Fruit fly (Drosophila melanogaster) whole organism, prepupa: Measurements from ENCODE around the gene CG10761.

ENCODE experiments used
- Blimp-1 ChIP-seq: fragments of 200-800 bp; sonication (Bioruptor generic); optimal IDR thresholded peaks from 3 replicates; lab custom pipeline; 2017; ENCODE audit warnings: missing biosample characterization, missing genetic modification characterization, mild to moderate bottlenecking, moderate library complexity, missing genetic modification reagents
- CG10669 ChIP-seq: fragments of 200-800 bp; sonication (Bioruptor generic); optimal IDR thresholded peaks from 3 replicates; lab custom pipeline; 2018; ENCODE audit warnings: missing biosample characterization, mild to moderate bottlenecking, missing genetic modification characterization, moderate library complexity
- CG11294 ChIP-seq: fragments of 200-800 bp; sonication (Bioruptor generic); IDR thresholded peaks from 2 replicates; pipeline ENCODE4 v1.3.6; 2022; ENCODE audit warnings: missing biosample characterization, missing genetic modification characterization
- CG11762 ChIP-seq: fragments of 200-800 bp; sonication (Bioruptor generic); optimal IDR thresholded peaks from 3 replicates; lab custom pipeline; 2016; ENCODE audit warnings: missing biosample characterization, missing genetic modification characterization; ENCODE audit not compliant: insufficient read depth
- CG15336 ChIP-seq: fragments of 200-800 bp; sonication (Bioruptor generic); IDR thresholded peaks from 2 replicates; pipeline ENCODE4 v1.3.6; 2022; ENCODE audit warnings: missing biosample characterization, missing genetic modification characterization
- CG3032 ChIP-seq: fragments of 200-800 bp; optimal IDR thresholded peaks from 2 replicates; lab custom pipeline; 2019; ENCODE audit warnings: missing biosample characterization, mild to moderate bottlenecking, missing genetic modification characterization, moderate library complexity
- CG31627 ChIP-seq: fragments of 200-800 bp; sonication (Bioruptor generic); optimal IDR thresholded peaks from 3 replicates; lab custom pipeline; 2016; ENCODE audit warnings: missing biosample characterization, missing genetic modification characterization
- CG32006 ChIP-seq: fragments of 200-800 bp; sonication (Bioruptor generic); optimal IDR thresholded peaks from 3 replicates; lab custom pipeline; 2017; ENCODE audit warnings: missing biosample characterization, mild to moderate bottlenecking, missing genetic modification characterization
- CG3919 ChIP-seq: fragments of 200-800 bp; sonication (Bioruptor generic); optimal IDR thresholded peaks from 3 replicates; lab custom pipeline; 2016; ENCODE audit warnings: missing biosample characterization, missing genetic modification characterization
- CG4318 ChIP-seq: fragments of 200-800 bp; sonication (Bioruptor generic); optimal IDR thresholded peaks from 3 replicates; lab custom pipeline; 2017; ENCODE audit warnings: missing biosample characterization, mild to moderate bottlenecking, missing genetic modification characterization
- CG6276 ChIP-seq: fragments of 200-800 bp; sonication (Bioruptor generic); optimal IDR thresholded peaks from 2 replicates; lab custom pipeline; 2017; ENCODE audit warnings: missing biosample characterization, mild to moderate bottlenecking, missing genetic modification characterization
- CG6808 ChIP-seq: fragments of 200-800 bp; sonication (Bioruptor generic); optimal IDR thresholded peaks from 3 replicates; lab custom pipeline; 2017; ENCODE audit warnings: missing biosample characterization, missing genetic modification characterization, mild to moderate bottlenecking, moderate library complexity, missing genetic modification reagents
- CG7368 ChIP-seq: fragments of 200-800 bp; sonication (Bioruptor generic); optimal IDR thresholded peaks from 3 replicates; lab custom pipeline; 2016; ENCODE audit warnings: missing biosample characterization, missing genetic modification characterization
- CG8119 ChIP-seq: fragments of 200-800 bp; sonication (Bioruptor generic); IDR thresholded peaks from 3 replicates; pipeline ENCODE4 v1.3.6; 2022; ENCODE audit warnings: missing biosample characterization, missing genetic modification characterization
- CG9139 ChIP-seq: fragments of 200-800 bp; sonication (Bioruptor generic); optimal IDR thresholded peaks from 3 replicates; lab custom pipeline; 2017; ENCODE audit warnings: missing biosample characterization, mild to moderate bottlenecking, missing genetic modification characterization
- Eip75B ChIP-seq: fragments of 200-800 bp; sonication (Bioruptor generic); optimal IDR thresholded peaks from 3 replicates; lab custom pipeline; 2016; ENCODE audit warnings: missing biosample characterization, missing genetic modification characterization
- Eip78C ChIP-seq: fragments of 200-800 bp; sonication (Bioruptor generic); peaks from one replicate; lab custom pipeline; 2016; ENCODE audit warnings: missing biosample characterization, missing genetic modification characterization
- Eip93F ChIP-seq: fragments of 200-800 bp; sonication (Bioruptor generic); optimal IDR thresholded peaks from 2 replicates; lab custom pipeline; 2016; ENCODE audit warnings: missing biosample characterization, mild to moderate bottlenecking, missing genetic modification characterization
- Ets21C ChIP-seq: fragments of 200-800 bp; sonication (Bioruptor generic); optimal IDR thresholded peaks from 3 replicates; lab custom pipeline; 2016; ENCODE audit warnings: missing biosample characterization, missing genetic modification characterization
- Ets96B ChIP-seq: fragments of 200-800 bp; optimal IDR thresholded peaks from 2 replicates; lab custom pipeline; 2019; ENCODE audit warnings: missing biosample characterization, mild to moderate bottlenecking, missing genetic modification characterization, moderate library complexity
- Gug ChIP-seq: fragments of 200-800 bp; sonication (Bioruptor generic); IDR thresholded peaks from 2 replicates; pipeline ENCODE4 v1.3.6; 2022; ENCODE audit warnings: missing biosample characterization, missing genetic modification characterization
- Hr38 ChIP-seq: sonication (Bioruptor generic); optimal IDR thresholded peaks from 2 replicates; lab custom pipeline; 2016; ENCODE audit warnings: missing biosample characterization, missing genetic modification characterization
- Hr39 ChIP-seq: fragments of 200-800 bp; sonication (Bioruptor generic); optimal IDR thresholded peaks from 2 replicates; lab custom pipeline; 2016; ENCODE audit warnings: missing biosample characterization, missing genetic modification characterization
- Hr4 ChIP-seq: fragments of 200-800 bp; sonication (Bioruptor generic); optimal IDR thresholded peaks from 3 replicates; lab custom pipeline; 2016; ENCODE audit warnings: missing biosample characterization, missing genetic modification characterization
- Met ChIP-seq: fragments of 200-800 bp; sonication (Bioruptor generic); optimal IDR thresholded peaks from 3 replicates; lab custom pipeline; 2016; ENCODE audit warnings: missing biosample characterization, missing genetic modification characterization
- OdsH ChIP-seq: fragments of 200-800 bp; sonication (Bioruptor generic); optimal IDR thresholded peaks from 3 replicates; lab custom pipeline; 2016; ENCODE audit warnings: missing biosample characterization, missing genetic modification characterization
- Smox ChIP-seq: fragments of 200-800 bp; sonication (Bioruptor generic); optimal IDR thresholded peaks from 3 replicates; lab custom pipeline; 2016; ENCODE audit warnings: missing biosample characterization, missing genetic modification characterization
- Sox102F ChIP-seq: fragments of 200-800 bp; sonication (Bioruptor generic); optimal IDR thresholded peaks from 2 replicates; lab custom pipeline; 2016; ENCODE audit warnings: missing biosample characterization, mild to moderate bottlenecking, missing genetic modification characterization
- Sox14 ChIP-seq: fragments of 200-800 bp; sonication (Bioruptor generic); optimal IDR thresholded peaks from 3 replicates; lab custom pipeline; 2016; ENCODE audit warnings: missing biosample characterization, missing genetic modification characterization
- Sox15 ChIP-seq: fragments of 200-800 bp; sonication (Bioruptor generic); optimal IDR thresholded peaks from 3 replicates; lab custom pipeline; 2016; ENCODE audit warnings: missing biosample characterization, missing genetic modification characterization
- achi ChIP-seq: fragments of 200-800 bp; sonication (Bioruptor generic); optimal IDR thresholded peaks from 3 replicates; lab custom pipeline; 2016; ENCODE audit warnings: missing biosample characterization, missing genetic modification characterization
- cyc ChIP-seq: fragments of 200-800 bp; sonication (Bioruptor generic); optimal IDR thresholded peaks from 3 replicates; lab custom pipeline; 2016; ENCODE audit warnings: missing biosample characterization, missing genetic modification characterization
- dac ChIP-seq: fragments of 200-800 bp; sonication (Bioruptor generic); optimal IDR thresholded peaks from 2 replicates; lab custom pipeline; 2017; ENCODE audit warnings: missing biosample characterization, mild to moderate bottlenecking, missing genetic modification characterization
- eg ChIP-seq: fragments of 200-800 bp; sonication (Bioruptor generic); IDR thresholded peaks from 3 replicates; pipeline ENCODE4 v1.3.6; 2022; ENCODE audit warnings: missing biosample characterization, missing genetic modification characterization
- esn ChIP-seq: fragments of 200-800 bp; sonication (Bioruptor generic); optimal IDR thresholded peaks from 2 replicates; lab custom pipeline; 2016; ENCODE audit warnings: missing biosample characterization, mild to moderate bottlenecking, missing genetic modification characterization, moderate library complexity
- fd59A ChIP-seq: fragments of 200-800 bp; sonication (Bioruptor generic); optimal IDR thresholded peaks from 2 replicates; lab custom pipeline; 2017; ENCODE audit warnings: missing biosample characterization, mild to moderate bottlenecking, missing genetic modification characterization, missing genetic modification reagents
- fd85E ChIP-seq: fragments of 200-800 bp; sonication (Bioruptor generic); optimal IDR thresholded peaks from 3 replicates; lab custom pipeline; 2016; ENCODE audit warnings: missing biosample characterization, missing genetic modification characterization
- fkh ChIP-seq: fragments of 200-800 bp; sonication (Bioruptor generic); optimal IDR thresholded peaks from 3 replicates; lab custom pipeline; 2017; ENCODE audit warnings: missing biosample characterization, mild to moderate bottlenecking, missing genetic modification characterization, moderate library complexity
- pdm3 ChIP-seq: fragments of 200-800 bp; sonication (Bioruptor generic); optimal IDR thresholded peaks from 3 replicates; lab custom pipeline; 2016; ENCODE audit warnings: missing biosample characterization, missing genetic modification characterization
- spab ChIP-seq: fragments of 200-800 bp; sonication (Bioruptor generic); optimal IDR thresholded peaks from 2 replicates; lab custom pipeline; 2017; ENCODE audit warnings: missing biosample characterization, mild to moderate bottlenecking, missing genetic modification characterization, missing genetic modification reagents
- ss ChIP-seq, 2 experiments: fragments of 200-800 bp; sonication (Bioruptor generic); optimal IDR thresholded peaks; 2 replicates in 1 of 2; 3 replicates in 1 of 2; lab custom pipeline; 2017 to 2018; ENCODE audit warnings: mild to moderate bottlenecking in 2 of 2, missing biosample characterization in 2 of 2, missing genetic modification characterization in 2 of 2, moderate library complexity in 1 of 2
- svp ChIP-seq: fragments of 200-800 bp; sonication (Bioruptor generic); peaks from one replicate; lab custom pipeline; 2016; ENCODE audit warnings: missing biosample characterization, missing genetic modification characterization
- topi ChIP-seq: fragments of 200-800 bp; sonication (Bioruptor generic); optimal IDR thresholded peaks from 3 replicates; lab custom pipeline; 2016; ENCODE audit warnings: missing biosample characterization, missing genetic modification characterization
- vri ChIP-seq: fragments of 200-800 bp; sonication (Bioruptor generic); optimal IDR thresholded peaks from 3 replicates; lab custom pipeline; 2016; ENCODE audit warnings: missing biosample characterization, mild to moderate bottlenecking, missing genetic modification characterization

The CG10761 gene

dm6 chrX:8207054-8207453 is 44.5 kb upstream of the CG10761 start (continued):
- TF ChIP-seq CG9139 (GFP tag; lab: Kevin White, UChicago) (no peak), fd85E (GFP tag; lab: Kevin White, UChicago) (no peak), dac (GFP tag; lab: Kevin White, UChicago) (no peak), CG7368 (GFP tag; lab: Kevin White, UChicago) (no peak), CG3919 (GFP tag; lab: Kevin White, UChicago) (peak; percentile 26), CG31627 (no peak), Sox102F (GFP tag; lab: Kevin White, UChicago) (no peak), Ets96B (tag; lab: Kevin White, UChicago) (peak; percentile 39), Eip75B (no peak), Hr39 (GFP tag; lab: Kevin White, UChicago) (peak; percentile 20), Hr4 (GFP tag; lab: Kevin White, UChicago) (peak; percentile 54), Sox15 (GFP tag; lab: Kevin White, UChicago) (no peak), CG10669 (GFP tag; lab: Kevin White, UChicago) (peak; percentile 9), fkh (GFP tag; lab: Kevin White, UChicago) (no peak), Eip93F (GFP tag; lab: Kevin White, UChicago) (no peak), fd59A (GFP tag; lab: Kevin White, UChicago) (no peak), svp (GFP tag; lab: Kevin White, UChicago) (no peak), achi (GFP tag; lab: Kevin White, UChicago) (peak; percentile 31), Ets21C (GFP tag; lab: Kevin White, UChicago) (no peak), CG32006 (peak; percentile 51), CG6276 (GFP tag; lab: Kevin White, UChicago) (peak; percentile 40), ss (GFP tag; optimal IDR thresholded peaks at IDR 0.05; lab: Kevin White, UChicago) (no peak), Met (no peak)

- TF ChIP-seq Smox: no peak
- no peak for TF ChIP-seq fkh (GFP tag; lab: Kevin White, UChicago)
- no peak for TF ChIP-seq topi
- TF ChIP-seq Hr4 (GFP tag; lab: Kevin White, UChicago): no peak
- TF ChIP-seq CG4318 (GFP tag; lab: Kevin White, UChicago): no peak
- TF ChIP-seq spab (GFP tag; lab: Kevin White, UChicago): no peak
- TF ChIP-seq Ets96B (tag; lab: Kevin White, UChicago): no peak
- TF ChIP-seq Sox14: no peak
- no peak for TF ChIP-seq CG32006
- TF ChIP-seq, all 60 proteins: peak for 0
Measured at dm6 chrX:8206561-8206960, 44.0 kb upstream of the CG10761 start.

dm6 chrX:8205625-8206252 is 43.1 kb upstream of the CG10761 start:
- TF ChIP-seq esn (peak; percentile 20), OdsH (peak; percentile 35), Hr38 (GFP tag; lab: Kevin White, UChicago) (no peak), Hr4 (GFP tag; lab: Kevin White, UChicago) (peak; percentile 33), CG6276 (GFP tag; lab: Kevin White, UChicago) (peak; percentile 48), CG4318 (GFP tag; lab: Kevin White, UChicago) (no peak), spab (GFP tag; lab: Kevin White, UChicago) (peak; percentile 2), Sox14 (no peak), CG15336 (GFP tag; lab: Robert Waterston, UW) (peak; percentile 46; the same call in 1 of the 2 replicates), Blimp-1 (peak; percentile 30), Eip93F (GFP tag; lab: Kevin White, UChicago) (no peak), vri (GFP tag; lab: Kevin White, UChicago) (peak; percentile 12), CG6808 (GFP tag; lab: Kevin White, UChicago) (peak; percentile 31), Eip78C (GFP tag; lab: Kevin White, UChicago) (peak; percentile 55), CG11762 (GFP tag; lab: Kevin White, UChicago) (peak; percentile 3), Smox (peak; percentile 10), Gug (GFP tag; lab: Robert Waterston, UW) (0 out of 2 replicates have a peak, but pooled peaks have one; percentile 13), CG32006 (peak; percentile 35), CG11294 (0 out of 2 replicates have a peak, but pooled peaks have one; percentile 7), cyc (no peak), eg (GFP tag; lab: Robert Waterston, UW) (peak; percentile 34; the same call in 2 of the 3 replicates), CG3032 (tag; lab: Kevin White, UChicago) (no peak), pdm3 (GFP tag; lab: Kevin White, UChicago) (peak; percentile 10), CG8119 (GFP tag; lab: Robert Waterston, UW) (peak; percentile 54; the same call in 2 of the 3 replicates)
- TF ChIP-seq, all 60 proteins: peak for 18
